Fruit fly (Drosophila melanogaster) whole organism, embryonic: Measurements from ENCODE around the gene Rab8.

ENCODE experiments used
- CG10565 ChIP-seq: fragments of 200-800 bp; sonication (Bioruptor generic); optimal IDR thresholded peaks from 3 replicates; lab custom pipeline; 2016; ENCODE audit warnings: missing biosample characterization, mild to moderate bottlenecking, missing genetic modification characterization
- CG11247 ChIP-seq: fragments of 200-800 bp; sonication (Bioruptor generic); IDR thresholded peaks from 2 replicates; pipeline ENCODE4 v1.3.6; 2022; ENCODE audit warnings: missing biosample characterization, missing genetic modification characterization
- CG12744 ChIP-seq: fragments of 200-800 bp; sonication (Bioruptor generic); optimal IDR thresholded peaks from 2 replicates; lab custom pipeline; 2016; ENCODE audit warnings: missing biosample characterization, missing genetic modification characterization
- CG13775 ChIP-seq: fragments of 200-800 bp; sonication (Bioruptor generic); optimal IDR thresholded peaks from 3 replicates; lab custom pipeline; 2017; ENCODE audit warnings: missing biosample characterization, mild to moderate bottlenecking, missing genetic modification characterization
- CG14965 ChIP-seq: fragments of 200-800 bp; sonication (Bioruptor generic); optimal IDR thresholded peaks from 2 replicates; lab custom pipeline; 2016; ENCODE audit warnings: missing biosample characterization, missing genetic modification characterization, borderline replicate concordance
- CG18476 ChIP-seq: fragments of 200-800 bp; sonication (Bioruptor generic); optimal IDR thresholded peaks from 2 replicates; lab custom pipeline; 2016; ENCODE audit warnings: missing biosample characterization, mild to moderate bottlenecking, missing genetic modification characterization
- CG4328 ChIP-seq: fragments of 200-800 bp; sonication (Bioruptor generic); optimal IDR thresholded peaks from 3 replicates; lab custom pipeline; 2017; ENCODE audit warnings: missing biosample characterization, missing genetic modification reagents, missing genetic modification characterization
- CG6683 ChIP-seq: fragments of 200-800 bp; sonication (Bioruptor generic); optimal IDR thresholded peaks from 2 replicates; lab custom pipeline; 2017; ENCODE audit warnings: missing biosample characterization, mild to moderate bottlenecking, missing genetic modification characterization, missing genetic modification reagents
- CG7928 ChIP-seq: fragments of 200-800 bp; sonication (Bioruptor generic); optimal IDR thresholded peaks from 2 replicates; lab custom pipeline; 2017; ENCODE audit warnings: missing biosample characterization, mild to moderate bottlenecking, missing genetic modification characterization
- CTCF ChIP-seq: fragments of 200-800 bp; sonication (Bioruptor generic); optimal IDR thresholded peaks from 2 replicates; lab custom pipeline; 2017; ENCODE audit warnings: missing biosample characterization, mild to moderate bottlenecking, missing genetic modification characterization, moderate library complexity
- Dip3 ChIP-seq: fragments of 200-800 bp; sonication (Bioruptor generic); optimal IDR thresholded peaks from 3 replicates; lab custom pipeline; 2016; ENCODE audit warnings: missing biosample characterization, missing genetic modification characterization
- Dll ChIP-seq: fragments of 200-800 bp; sonication (Bioruptor generic); IDR thresholded peaks from 4 replicates; pipeline ENCODE4 v1.3.6; 2022; ENCODE audit warnings: missing biosample characterization, missing genetic modification characterization; ENCODE audit not compliant: partially characterized antibody
- Dp ChIP-seq: fragments of 200-800 bp; sonication (Bioruptor generic); optimal IDR thresholded peaks from 2 replicates; lab custom pipeline; 2018; ENCODE audit warnings: missing biosample characterization, mild to moderate bottlenecking, missing genetic modification characterization, moderate library complexity
- ERR ChIP-seq: fragments of 200-800 bp; sonication (Bioruptor generic); optimal IDR thresholded peaks from 2 replicates; lab custom pipeline; 2016; ENCODE audit warnings: missing biosample characterization, missing genetic modification characterization
- Fer1 ChIP-seq: fragments of 200-800 bp; sonication (Bioruptor generic); optimal IDR thresholded peaks from 2 replicates; lab custom pipeline; 2017; ENCODE audit warnings: missing biosample characterization, mild to moderate bottlenecking, missing genetic modification characterization
- Fer2 ChIP-seq: fragments of 200-800 bp; sonication (Bioruptor generic); optimal IDR thresholded peaks from 2 replicates; lab custom pipeline; 2018; ENCODE audit warnings: missing biosample characterization, mild to moderate bottlenecking, missing genetic modification characterization, moderate library complexity
- Fer3 ChIP-seq: fragments of 200-800 bp; sonication (Bioruptor generic); optimal IDR thresholded peaks from 2 replicates; lab custom pipeline; 2018; ENCODE audit warnings: missing biosample characterization, mild to moderate bottlenecking, missing genetic modification characterization, moderate library complexity
- HHEX ChIP-seq: fragments of 200-800 bp; sonication (Bioruptor generic); optimal IDR thresholded peaks from 3 replicates; lab custom pipeline; 2017; ENCODE audit warnings: missing biosample characterization, mild to moderate bottlenecking, missing genetic modification characterization, missing genetic modification reagents
- Med ChIP-seq: fragments of 200-800 bp; sonication (Bioruptor generic); peaks from one replicate; lab custom pipeline; 2016; ENCODE audit warnings: missing biosample characterization, missing genetic modification characterization, mild to moderate bottlenecking, inconsistent platforms, moderate library complexity
- Nf-YA ChIP-seq: fragments of 200-800 bp; sonication (Bioruptor generic); IDR thresholded peaks from 2 replicates; pipeline ENCODE4 v1.3.6; 2022; ENCODE audit warnings: missing biosample characterization, missing genetic modification characterization
- Ravus ChIP-seq: fragments of 200-800 bp; sonication (Bioruptor generic); IDR thresholded peaks from 2 replicates; pipeline ENCODE4 v1.3.6; 2022; ENCODE audit warnings: missing biosample characterization, missing genetic modification characterization
- Rfx ChIP-seq: fragments of 200-800 bp; sonication (Bioruptor generic); IDR thresholded peaks from 2 replicates; pipeline ENCODE4 v1.3.6; 2022; ENCODE audit warnings: missing biosample characterization, missing genetic modification characterization
- Six4 ChIP-seq: fragments of 200-800 bp; sonication (Bioruptor generic); optimal IDR thresholded peaks from 2 replicates; lab custom pipeline; 2016; ENCODE audit warnings: missing biosample characterization, missing genetic modification characterization
- Sox102F ChIP-seq: fragments of 200-800 bp; sonication (Bioruptor generic); optimal IDR thresholded peaks from 2 replicates; lab custom pipeline; 2018; ENCODE audit warnings: missing biosample characterization, mild to moderate bottlenecking, missing genetic modification characterization, moderate library complexity
- Ssrp ChIP-seq: fragments of 200-800 bp; sonication (Bioruptor generic); optimal IDR thresholded peaks from 2 replicates; lab custom pipeline; 2018; ENCODE audit warnings: missing biosample characterization, mild to moderate bottlenecking, missing genetic modification characterization, moderate library complexity
- abd-A ChIP-seq: fragments of 200-800 bp; sonication (Bioruptor generic); optimal IDR thresholded peaks from 3 replicates; lab custom pipeline; 2019; ENCODE audit warnings: missing biosample characterization, mild to moderate bottlenecking, missing genetic modification characterization, moderate library complexity
- ato ChIP-seq: fragments of 200-800 bp; sonication (Bioruptor generic); IDR thresholded peaks from 2 replicates; pipeline ENCODE4 v1.3.6; 2022; ENCODE audit warnings: missing biosample characterization, missing genetic modification characterization; ENCODE audit not compliant: partially characterized antibody
- chinmo ChIP-seq: fragments of 200-800 bp; sonication (Bioruptor generic); IDR thresholded peaks from 4 replicates; pipeline ENCODE4 v1.3.6; 2022; ENCODE audit warnings: missing biosample characterization, missing genetic modification characterization; ENCODE audit not compliant: partially characterized antibody
- chn ChIP-seq: fragments of 200-800 bp; sonication (Bioruptor generic); optimal IDR thresholded peaks from 2 replicates; lab custom pipeline; 2016; ENCODE audit warnings: missing biosample characterization, missing genetic modification characterization
- ci ChIP-seq: fragments of 200-800 bp; sonication (Bioruptor generic); IDR thresholded peaks from 3 replicates; pipeline ENCODE4 v1.3.6; 2022; ENCODE audit warnings: missing biosample characterization, missing genetic modification characterization
- cwo ChIP-seq: fragments of 200-800 bp; sonication (Bioruptor generic); optimal IDR thresholded peaks from 3 replicates; lab custom pipeline; 2017; ENCODE audit warnings: missing biosample characterization, missing genetic modification characterization, mild to moderate bottlenecking, moderate library complexity, missing genetic modification reagents
- dmrt99B ChIP-seq: fragments of 200-800 bp; sonication (Bioruptor generic); optimal IDR thresholded peaks from 2 replicates; lab custom pipeline; 2018; ENCODE audit warnings: missing biosample characterization, mild to moderate bottlenecking, missing genetic modification characterization, moderate library complexity
- ftz-f1 ChIP-seq: fragments of 200-800 bp; sonication (Bioruptor generic); optimal IDR thresholded peaks from 2 replicates; lab custom pipeline; 2016; ENCODE audit warnings: missing biosample characterization, missing genetic modification characterization
- gro ChIP-seq: fragments of 200-800 bp; sonication (Bioruptor generic); optimal IDR thresholded peaks from 2 replicates; lab custom pipeline; 2016; ENCODE audit warnings: missing biosample characterization, missing genetic modification characterization
- h ChIP-seq: fragments of >200 bp; optimal IDR thresholded peaks from 2 replicates; lab custom pipeline; 2017
- kah ChIP-seq: fragments of 200-800 bp; sonication (Bioruptor generic); optimal IDR thresholded peaks from 2 replicates; lab custom pipeline; 2018; ENCODE audit warnings: missing biosample characterization, mild to moderate bottlenecking, missing genetic modification characterization
- kay ChIP-seq: fragments of 200-800 bp; sonication (Bioruptor generic); optimal IDR thresholded peaks from 2 replicates; lab custom pipeline; 2016; ENCODE audit warnings: missing biosample characterization, missing genetic modification characterization
- lov ChIP-seq, 2 experiments: fragments of 200-800 bp in 1 of 2; fragments of >200 bp in 1 of 2; sonication (Bioruptor generic) in 1 of 2; IDR thresholded peaks in 1 of 2; optimal IDR thresholded peaks in 1 of 2; 2 replicates in 1 of 2; 3 replicates in 1 of 2; pipeline versions ENCODE4 v1.3.6 to Lab custom; 2017 to 2022; ENCODE audit warnings: missing biosample characterization in 1 of 2, missing genetic modification characterization in 1 of 2
- nerfin-1 ChIP-seq: fragments of 200-800 bp; sonication (Bioruptor generic); optimal IDR thresholded peaks from 3 replicates; lab custom pipeline; 2019; ENCODE audit warnings: missing biosample characterization, mild to moderate bottlenecking, missing genetic modification characterization, moderate library complexity
- org-1 ChIP-seq: fragments of 200-800 bp; sonication (Bioruptor generic); optimal IDR thresholded peaks from 2 replicates; lab custom pipeline; 2017; ENCODE audit warnings: missing biosample characterization, missing genetic modification characterization
- pros ChIP-seq: fragments of 200-800 bp; sonication (Bioruptor generic); optimal IDR thresholded peaks from 3 replicates; lab custom pipeline; 2019; ENCODE audit warnings: missing biosample characterization, mild to moderate bottlenecking, missing genetic modification characterization, moderate library complexity
- run ChIP-seq: fragments of 200-800 bp; sonication (Bioruptor generic); optimal IDR thresholded peaks from 3 replicates; lab custom pipeline; 2018; ENCODE audit warnings: missing biosample characterization, mild to moderate bottlenecking, missing genetic modification characterization
- tap ChIP-seq: fragments of 200-800 bp; optimal IDR thresholded peaks from 3 replicates; lab custom pipeline; 2019; ENCODE audit warnings: missing biosample characterization, mild to moderate bottlenecking, missing genetic modification characterization, moderate library complexity
- tna ChIP-seq: fragments of 200-800 bp; sonication (Bioruptor generic); IDR thresholded peaks from 2 replicates; pipeline ENCODE4 v1.3.6; 2022; ENCODE audit warnings: missing biosample characterization, missing genetic modification characterization; ENCODE audit not compliant: partially characterized antibody
- trem ChIP-seq: fragments of 200-800 bp; optimal IDR thresholded peaks from 3 replicates; lab custom pipeline; 2019; ENCODE audit warnings: missing biosample characterization, mild to moderate bottlenecking, missing genetic modification characterization, moderate library complexity
- ttk ChIP-seq: fragments of 200-800 bp; sonication (Bioruptor generic); IDR thresholded peaks from 2 replicates; pipeline ENCODE4 v2.1.2; 2022; ENCODE audit warnings: missing biosample characterization, missing genetic modification characterization
- unc-4 ChIP-seq: fragments of 200-800 bp; sonication (Bioruptor generic); IDR thresholded peaks from 2 replicates; pipeline ENCODE4 v1.3.6; 2022; ENCODE audit warnings: missing biosample characterization, missing genetic modification characterization; ENCODE audit not compliant: partially characterized antibody
- zfh2 ChIP-seq: fragments of 200-800 bp; sonication (Bioruptor generic); optimal IDR thresholded peaks from 2 replicates; lab custom pipeline; 2016; ENCODE audit warnings: missing biosample characterization, missing genetic modification characterization

Rab8 gene

dm6 chr3L:19908201-19909127 is 37.6 kb upstream of the Rab8 start (continued):
- peak; percentile 35; the same call in 2 of the 3 replicates for TF ChIP-seq ci
- peak; percentile 72 for TF ChIP-seq nerfin-1
- no peak for TF ChIP-seq run
- TF ChIP-seq CG14965 (GFP tag; lab: Kevin White, UChicago) = no peak
- TF ChIP-seq pros = peak; percentile 55
- TF ChIP-seq Fer1 (GFP tag; lab: Kevin White, UChicago) = peak; percentile 21
- no peak for TF ChIP-seq ERR (GFP tag; lab: Kevin White, UChicago)
- no peak for TF ChIP-seq CG12744
- TF ChIP-seq tna (GFP tag; lab: Robert Waterston, UW) = no peak
- no peak for TF ChIP-seq CTCF (GFP tag; lab: Kevin White, UChicago)
- TF ChIP-seq abd-A (tag; lab: Kevin White, UChicago) = peak; percentile 1
- peak; percentile 71; the same call in 3 of the 4 replicates for TF ChIP-seq chinmo (GFP tag; lab: Robert Waterston, UW)
- no peak for TF ChIP-seq dmrt99B (tag; lab: Kevin White, UChicago)
- no peak for TF ChIP-seq Dp (GFP tag; lab: Kevin White, UChicago)
- no peak for TF ChIP-seq HHEX
- TF ChIP-seq Ravus (GFP tag; lab: Robert Waterston, UW) = no peak
- TF ChIP-seq Sox102F (GFP tag; lab: Kevin White, UChicago) = no peak
- no peak for TF ChIP-seq tap (tag; lab: Kevin White, UChicago)
- no peak for TF ChIP-seq CG13775 (GFP tag; lab: Kevin White, UChicago)
- no peak for TF ChIP-seq h (lab: Kevin White, UChicago)
- TF ChIP-seq lov (optimal IDR thresholded peaks at IDR 0.05; lab: Kevin White, UChicago) = no peak
- TF ChIP-seq lov (GFP tag; IDR thresholded peaks at IDR 0.05; lab: Robert Waterston, UW) = peak; percentile 50; the same call in 1 of the 3 replicates
- no peak for TF ChIP-seq zfh2 (GFP tag; lab: Kevin White, UChicago)
- no peak for TF ChIP-seq trem
- TF ChIP-seq Rfx (GFP tag; lab: Robert Waterston, UW) = peak; percentile 17; the same call in 1 of the 2 replicates
- TF ChIP-seq CG4328 (GFP tag; lab: Kevin White, UChicago) = no peak
- TF ChIP-seq gro (GFP tag; lab: Kevin White, UChicago) = peak; percentile 11
- TF ChIP-seq Dll (GFP tag; lab: Robert Waterston, UW) = no peak
- no peak for TF ChIP-seq CG7928 (GFP tag; lab: Kevin White, UChicago)
- TF ChIP-seq ttk (GFP tag; lab: Robert Waterston, UW) = no peak
- no peak for TF ChIP-seq kay (GFP tag; lab: Kevin White, UChicago)
- peak; percentile 38 for TF ChIP-seq ftz-f1 (GFP tag; lab: Kevin White, UChicago)
- no peak for TF ChIP-seq Nf-YA
- no peak for TF ChIP-seq ato (GFP tag; lab: Robert Waterston, UW)
- TF ChIP-seq Fer2 = no peak
- TF ChIP-seq unc-4 = no peak
- TF ChIP-seq Med (GFP tag; lab: Kevin White, UChicago) = no peak
- no peak for TF ChIP-seq CG10565 (GFP tag; lab: Kevin White, UChicago)
- TF ChIP-seq CG6683 = no peak
- TF ChIP-seq chn (GFP tag; lab: Kevin White, UChicago) = no peak
- no peak for TF ChIP-seq kah (GFP tag; lab: Kevin White, UChicago)
- TF ChIP-seq org-1 (GFP tag; lab: Kevin White, UChicago) = no peak
- no peak for TF ChIP-seq Six4 (GFP tag; lab: Kevin White, UChicago)
- peak; percentile 16 for TF ChIP-seq cwo
- TF ChIP-seq CG18476 (GFP tag; lab: Kevin White, UChicago) = no peak
- no peak for TF ChIP-seq Fer3 (tag; lab: Kevin White, UChicago)
- TF ChIP-seq CG11247 (GFP tag; lab: Robert Waterston, UW) = no peak
- no peak for TF ChIP-seq Dip3 (GFP tag; lab: Kevin White, UChicago)
- TF ChIP-seq Ssrp = no peak
